Worm (Caenorhabditis elegans) whole organism, young adult: ENCODE measurements around the gene C56C10.4.
A peak's percentile ranks its signal among the peaks of the same experiment; 100 is the strongest.

ENCODE experiments used
- B0261.1 ChIP-seq: sonication (generic microtip); optimal IDR thresholded peaks from 2 replicates; lab custom pipeline; 2016; ENCODE audit warnings: mild to moderate bottlenecking, missing genetic modification characterization, moderate library complexity, missing compliant biosample characterization
- C06A6.2 ChIP-seq: fragments of 200-800 bp; sonication (Bioruptor generic); conservative IDR thresholded peaks from 2 replicates; pipeline ENCODE4 v1.3.6; 2022; ENCODE audit warnings: missing genetic modification characterization, missing compliant biosample characterization
- C17E4.6 ChIP-seq: fragments of 200-800 bp; sonication (Bioruptor generic); IDR thresholded peaks from 2 replicates; pipeline ENCODE4 v1.3.6; 2022; ENCODE audit warnings: missing genetic modification reagents, missing genetic modification characterization, missing compliant biosample characterization
- D2030.7 ChIP-seq: fragments of 200-800 bp; sonication (Bioruptor generic); IDR thresholded peaks from 2 replicates; pipeline ENCODE4 v1.3.6; 2022; ENCODE audit warnings: missing genetic modification reagents, missing genetic modification characterization, missing compliant biosample characterization
- F10E7.11 ChIP-seq: sonication (generic microtip); optimal IDR thresholded peaks from 2 replicates; lab custom pipeline; 2017; ENCODE audit warnings: mild to moderate bottlenecking, missing genetic modification characterization, moderate library complexity, missing compliant biosample characterization
- F23B12.7 ChIP-seq: sonication (generic microtip); optimal IDR thresholded peaks from 2 replicates; lab custom pipeline; 2017; ENCODE audit warnings: missing genetic modification characterization, mild to moderate bottlenecking, missing compliant biosample characterization, antibody characterized with exemption, moderate library complexity; ENCODE audit not compliant: insufficient read depth
- F33H1.4 ChIP-seq: fragments of 200-800 bp; sonication (Bioruptor generic); IDR thresholded peaks from 2 replicates; pipeline ENCODE4 v1.3.6; 2022; ENCODE audit warnings: missing genetic modification reagents, missing genetic modification characterization, missing compliant biosample characterization
- F37B4.10 ChIP-seq: fragments of 200-800 bp; sonication (Bioruptor generic); IDR thresholded peaks from 2 replicates; pipeline ENCODE4 v1.3.6; 2022; ENCODE audit warnings: missing genetic modification characterization, missing compliant biosample characterization
- F39B2.1 ChIP-seq: fragments of 200-800 bp; sonication (Bioruptor generic); IDR thresholded peaks from 2 replicates; pipeline ENCODE4 v1.3.6; 2022; ENCODE audit warnings: missing genetic modification reagents, missing genetic modification characterization, missing compliant biosample characterization
- F55B11.4 ChIP-seq: sonication (generic microtip); optimal IDR thresholded peaks from 2 replicates; lab custom pipeline; 2016; ENCODE audit warnings: missing compliant biosample characterization, missing genetic modification characterization, borderline replicate concordance; ENCODE audit not compliant: insufficient read depth
- F57C9.4 ChIP-seq: sonication (generic microtip); optimal IDR thresholded peaks from 2 replicates; lab custom pipeline; 2017; ENCODE audit warnings: mild to moderate bottlenecking, missing genetic modification characterization, missing compliant biosample characterization
- T26A5.8 ChIP-seq: sonication (generic microtip); optimal IDR thresholded peaks from 2 replicates; lab custom pipeline; 2016; ENCODE audit warnings: missing genetic modification characterization, missing compliant biosample characterization
- Y79H2A.3 ChIP-seq: fragments of 200-800 bp; sonication (Bioruptor generic); conservative IDR thresholded peaks from 2 replicates; pipeline ENCODE4 v1.3.6; 2022; ENCODE audit warnings: missing genetic modification reagents, missing genetic modification characterization, missing compliant biosample characterization
- akir-1 ChIP-seq: fragments of 200-800 bp; sonication (Bioruptor generic); optimal IDR thresholded peaks from 2 replicates; lab custom pipeline; 2018; ENCODE audit warnings: mild to moderate bottlenecking, missing genetic modification characterization, moderate library complexity, missing compliant biosample characterization
- ama-1 ChIP-seq, 3 experiments: fragments of 150-350 bp in 1 of 3; sonication (generic microtip) in 2 of 3; optimal IDR thresholded peaks; 2 replicates each; lab custom pipeline; 2014 to 2018; ENCODE audit warnings: missing biosample characterization in 2 of 3, missing genetic modification characterization in 2 of 3, missing genetic modification reagents in 2 of 3
- aptf-2 ChIP-seq: fragments of 200-800 bp; sonication (Bioruptor generic); conservative IDR thresholded peaks from 2 replicates; pipeline ENCODE4 v1.3.6; 2022; ENCODE audit warnings: missing genetic modification reagents, missing genetic modification characterization, missing compliant biosample characterization
- athp-1 ChIP-seq: sonication (generic microtip); optimal IDR thresholded peaks from 2 replicates; lab custom pipeline; 2017; ENCODE audit warnings: mild to moderate bottlenecking, missing genetic modification characterization, missing compliant biosample characterization
- attf-3 ChIP-seq: fragments of 200-800 bp; sonication (Bioruptor generic); conservative IDR thresholded peaks from 2 replicates; pipeline ENCODE4 v1.3.6; 2022; ENCODE audit warnings: missing genetic modification reagents, missing genetic modification characterization, missing compliant biosample characterization
- attf-5 ChIP-seq: fragments of 200-800 bp; sonication (Bioruptor generic); optimal IDR thresholded peaks from 2 replicates; lab custom pipeline; 2018; ENCODE audit warnings: mild to moderate bottlenecking, missing genetic modification characterization, missing compliant biosample characterization
- bed-1 ChIP-seq: fragments of 200-800 bp; sonication (Bioruptor generic); IDR thresholded peaks from 2 replicates; pipeline ENCODE4 v1.3.6; 2022; ENCODE audit warnings: missing genetic modification reagents, missing genetic modification characterization, missing compliant biosample characterization
- bed-2 ChIP-seq: fragments of 200-800 bp; sonication (Bioruptor generic); IDR thresholded peaks from 2 replicates; pipeline ENCODE4 v1.3.6; 2022; ENCODE audit warnings: missing genetic modification reagents, missing genetic modification characterization, missing compliant biosample characterization
- ceh-100 ChIP-seq: fragments of 200-800 bp; sonication (Bioruptor generic); IDR thresholded peaks from 2 replicates; pipeline ENCODE4 v1.3.6; 2022; ENCODE audit warnings: missing genetic modification reagents, missing genetic modification characterization, missing compliant biosample characterization
- ceh-58 ChIP-seq: fragments of 200-800 bp; sonication (Bioruptor generic); IDR thresholded peaks from 2 replicates; pipeline ENCODE4 v1.3.6; 2022; ENCODE audit warnings: missing genetic modification characterization, missing compliant biosample characterization
- ceh-79 ChIP-seq: sonication (generic microtip); optimal IDR thresholded peaks from 2 replicates; lab custom pipeline; 2017; ENCODE audit warnings: mild to moderate bottlenecking, missing genetic modification characterization, missing compliant biosample characterization
- dpff-1 ChIP-seq: sonication (generic microtip); optimal IDR thresholded peaks from 2 replicates; lab custom pipeline; 2017; ENCODE audit warnings: mild to moderate bottlenecking, missing genetic modification characterization, missing compliant biosample characterization
- egl-44 ChIP-seq: fragments of 200-800 bp; sonication (Bioruptor generic); IDR thresholded peaks from 2 replicates; pipeline ENCODE4 v1.3.6; 2022; ENCODE audit warnings: missing genetic modification reagents, missing genetic modification characterization, missing compliant biosample characterization
- egrh-3 ChIP-seq: fragments of 200-800 bp; sonication (Bioruptor generic); IDR thresholded peaks from 2 replicates; pipeline ENCODE4 v1.3.6; 2022; ENCODE audit warnings: missing genetic modification reagents, missing genetic modification characterization, missing compliant biosample characterization
- ets-4 ChIP-seq: fragments of 200-800 bp; sonication (Bioruptor generic); optimal IDR thresholded peaks from 2 replicates; lab custom pipeline; 2018; ENCODE audit warnings: mild to moderate bottlenecking, missing genetic modification characterization, missing compliant biosample characterization
- him-1 ChIP-seq: sonication (generic microtip); optimal IDR thresholded peaks from 2 replicates; lab custom pipeline; 2016; ENCODE audit warnings: missing genotype, missing genetic modification reagents, missing genetic modification characterization, missing compliant biosample characterization
- hlh-12 ChIP-seq: sonication (generic microtip); optimal IDR thresholded peaks from 2 replicates; lab custom pipeline; 2016; ENCODE audit warnings: missing genetic modification characterization, missing compliant biosample characterization
- hlh-26 ChIP-seq: fragments of 200-800 bp; sonication (Bioruptor generic); conservative IDR thresholded peaks from 2 replicates; pipeline ENCODE4 v1.3.6; 2022; ENCODE audit warnings: missing genetic modification reagents, missing genetic modification characterization, missing compliant biosample characterization
- hmg-20 ChIP-seq: fragments of 200-800 bp; sonication (Bioruptor generic); IDR thresholded peaks from 2 replicates; pipeline ENCODE4 v1.3.6; 2022; ENCODE audit warnings: missing genetic modification reagents, missing genetic modification characterization, missing compliant biosample characterization
- lin-26 ChIP-seq: fragments of 200-800 bp; sonication (Bioruptor generic); IDR thresholded peaks from 2 replicates; pipeline ENCODE4 v1.3.6; 2022; ENCODE audit warnings: missing genetic modification reagents, missing genetic modification characterization, missing compliant biosample characterization
- lin-54 ChIP-seq: fragments of 200-800 bp; sonication (Bioruptor generic); optimal IDR thresholded peaks from 2 replicates; lab custom pipeline; 2018; ENCODE audit warnings: mild to moderate bottlenecking, missing genetic modification characterization, missing compliant biosample characterization
- lir-1 ChIP-seq: fragments of 200-800 bp; sonication (Bioruptor generic); conservative IDR thresholded peaks from 2 replicates; pipeline ENCODE4 v1.3.6; 2022; ENCODE audit warnings: missing genetic modification reagents, missing genetic modification characterization, missing compliant biosample characterization
- madf-3 ChIP-seq: fragments of 200-800 bp; sonication (Bioruptor generic); IDR thresholded peaks from 2 replicates; pipeline ENCODE4 v1.3.6; 2022; ENCODE audit warnings: missing genetic modification reagents, missing genetic modification characterization, missing compliant biosample characterization
- mcd-1 ChIP-seq: fragments of 200-800 bp; sonication (Bioruptor generic); IDR thresholded peaks from 2 replicates; pipeline ENCODE4 v1.3.6; 2022; ENCODE audit warnings: missing genetic modification reagents, missing genetic modification characterization, missing compliant biosample characterization
- nfya-1 ChIP-seq: sonication (generic microtip); optimal IDR thresholded peaks from 2 replicates; lab custom pipeline; 2017; ENCODE audit warnings: antibody characterized with exemption, missing compliant biosample characterization, missing genetic modification characterization, borderline replicate concordance; ENCODE audit not compliant: insufficient read depth
- nhr-120 ChIP-seq: fragments of 200-800 bp; sonication (Bioruptor generic); IDR thresholded peaks from 2 replicates; pipeline ENCODE4 v1.3.6; 2022; ENCODE audit warnings: missing genetic modification characterization, missing compliant biosample characterization
- pbrm-1 ChIP-seq: fragments of 200-800 bp; sonication (Bioruptor generic); IDR thresholded peaks from 2 replicates; pipeline ENCODE4 v1.3.6; 2022; ENCODE audit warnings: missing genetic modification reagents, missing genetic modification characterization, missing compliant biosample characterization
- pha-4 ChIP-seq: fragments of 150-350 bp; sonication (generic microtip); optimal IDR thresholded peaks from 2 replicates; lab custom pipeline; 2014; ENCODE audit warnings: missing biosample characterization, missing genetic modification reagents, missing genetic modification characterization
- sdz-38 ChIP-seq: sonication (generic microtip); optimal IDR thresholded peaks from 2 replicates; lab custom pipeline; 2016; ENCODE audit warnings: missing genotype, missing genetic modification characterization, missing compliant biosample characterization
- snpc-4 ChIP-seq, 5 experiments: fragments of 150-350 bp in 1 of 5; sonication (generic microtip) in 4 of 5; optimal IDR thresholded peaks; 2 replicates each; lab custom pipeline; 2014 to 2018; ENCODE audit warnings: missing genetic modification characterization in 5 of 5, missing biosample characterization in 3 of 5, antibody characterized with exemption in 2 of 5, mild to moderate bottlenecking in 2 of 5, missing compliant biosample characterization in 2 of 5, missing genotype in 2 of 5, moderate library complexity in 2 of 5, missing genetic modification reagents in 1 of 5
- sptf-2 ChIP-seq: fragments of 200-800 bp; sonication (Bioruptor generic); optimal IDR thresholded peaks from 2 replicates; lab custom pipeline; 2018; ENCODE audit warnings: mild to moderate bottlenecking, missing genetic modification characterization, missing compliant biosample characterization
- xnd-1 ChIP-seq: sonication (generic microtip); optimal IDR thresholded peaks from 2 replicates; lab custom pipeline; 2016; ENCODE audit warnings: missing genotype, missing genetic modification reagents, missing genetic modification characterization, missing compliant biosample characterization
- ztf-18 ChIP-seq: sonication (generic microtip); optimal IDR thresholded peaks from 2 replicates; lab custom pipeline; 2016; ENCODE audit warnings: missing genotype, mild to moderate bottlenecking, missing genetic modification characterization, missing compliant biosample characterization
- ztf-3 ChIP-seq: fragments of 200-800 bp; sonication (Bioruptor generic); optimal IDR thresholded peaks from 2 replicates; lab custom pipeline; 2018; ENCODE audit warnings: mild to moderate bottlenecking, missing genetic modification characterization, missing compliant biosample characterization

Gene C56C10.4

ce11 chrII:6587264-6587870, 4.5 kb downstream of the C56C10.4 start, which contains the start of gene C56C10.7 (continued):
- peak; percentile 38 for TF ChIP-seq xnd-1 (tag; lab: Kevin White, UChicago)
- TF ChIP-seq ztf-18 (tag; lab: Kevin White, UChicago), result peak; percentile 24
- peak; percentile 94 for TF ChIP-seq madf-3 (GFP tag; lab: Robert Waterston, UW)
- TF ChIP-seq akir-1 (GFP tag; lab: Kevin White, UChicago), result no peak
- peak; percentile 91 for TF ChIP-seq F39B2.1 (GFP tag; lab: Robert Waterston, UW)
- TF ChIP-seq nhr-120 (GFP tag; lab: Robert Waterston, UW), result no peak
- TF ChIP-seq F37B4.10 (GFP tag; lab: Robert Waterston, UW), result no peak
- no peak for TF ChIP-seq hlh-12
- no peak for TF ChIP-seq Y79H2A.3 (GFP tag; lab: Robert Waterston, UW)
- TF ChIP-seq sdz-38 (tag; lab: Kevin White, UChicago), result no peak
- TF ChIP-seq dpff-1 (tag; lab: Kevin White, UChicago), result peak; percentile 34
- TF ChIP-seq lir-1 (GFP tag; lab: Robert Waterston, UW), result 0 out of 2 replicates have a peak, but pooled peaks have one; percentile 30
- TF ChIP-seq snpc-4 (GFP tag; optimal IDR thresholded peaks at IDR 0.05; lab: Kevin White, UChicago), result peak; percentile 44
- peak in 2 of 4 experiments; percentile 30 to 61 for TF ChIP-seq snpc-4 (tag; optimal IDR thresholded peaks at IDR 0.05; lab: Kevin White, UChicago)
- peak; percentile 53 for TF ChIP-seq F10E7.11 (tag; lab: Kevin White, UChicago)
- TF ChIP-seq ceh-58, result peak; percentile 76; the same call in 1 of the 2 replicates
- peak; percentile 44 for TF ChIP-seq mcd-1 (GFP tag; lab: Robert Waterston, UW)
- 0 out of 2 replicates have a peak, but pooled peaks have one; percentile 23 for TF ChIP-seq hmg-20
- TF ChIP-seq lin-26 (GFP tag; lab: Robert Waterston, UW), result peak; percentile 83
- no peak for TF ChIP-seq bed-2 (GFP tag; lab: Robert Waterston, UW)
- TF ChIP-seq pbrm-1 (GFP tag; lab: Robert Waterston, UW), result peak; percentile 72; the same call in 1 of the 2 replicates
- TF ChIP-seq aptf-2 (GFP tag; lab: Robert Waterston, UW), result no peak
- peak; percentile 62; the same call in 1 of the 2 replicates for TF ChIP-seq C17E4.6 (GFP tag; lab: Robert Waterston, UW)
- peak; percentile 68; the same call in 1 of the 2 replicates for TF ChIP-seq bed-1 (GFP tag; lab: Robert Waterston, UW)
- TF ChIP-seq egl-44 (GFP tag; lab: Robert Waterston, UW), result peak; percentile 43
- TF ChIP-seq F57C9.4 (tag; lab: Kevin White, UChicago), result no peak
- TF ChIP-seq athp-1 (tag; lab: Kevin White, UChicago), result peak; percentile 76
- no peak for TF ChIP-seq ztf-3 (GFP tag; lab: Kevin White, UChicago)
- TF ChIP-seq C06A6.2 (GFP tag; lab: Robert Waterston, UW), result no peak
- no peak for TF ChIP-seq nfya-1
- peak; percentile 30; the same call in 1 of the 2 replicates for TF ChIP-seq F33H1.4 (GFP tag; lab: Robert Waterston, UW)
- TF ChIP-seq attf-5 (GFP tag; lab: Kevin White, UChicago), result no peak
- TF ChIP-seq pha-4, result no peak
- TF ChIP-seq B0261.1 (tag; lab: Kevin White, UChicago), result peak; percentile 8
- no peak for TF ChIP-seq ets-4 (GFP tag; lab: Kevin White, UChicago)
- TF ChIP-seq ceh-100 (GFP tag; lab: Robert Waterston, UW), result peak; percentile 63
- peak; percentile 3 for TF ChIP-seq ceh-79 (tag; lab: Kevin White, UChicago)
- TF ChIP-seq hlh-26 (GFP tag; lab: Robert Waterston, UW), result no peak
- no peak for TF ChIP-seq ama-1 (optimal IDR thresholded peaks at IDR 0.05; lab: Kevin White, UChicago)
- TF ChIP-seq ama-1 (GFP tag; optimal IDR thresholded peaks at IDR 0.05; lab: Kevin White, UChicago), result peak in 1 of 2 experiments; percentile 62
- TF ChIP-seq attf-3 (GFP tag; lab: Robert Waterston, UW), result no peak
- TF ChIP-seq T26A5.8 (tag; lab: Kevin White, UChicago), result no peak
- peak; percentile 79 for TF ChIP-seq lin-54
- no peak for TF ChIP-seq F55B11.4 (tag; lab: Kevin White, UChicago)
- TF ChIP-seq sptf-2 (GFP tag; lab: Kevin White, UChicago), result no peak
- peak; percentile 36; the same call in 1 of the 2 replicates for TF ChIP-seq D2030.7 (GFP tag; lab: Robert Waterston, UW)
- no peak for TF ChIP-seq F23B12.7 (tag; lab: Kevin White, UChicago)
- no peak for TF ChIP-seq egrh-3 (GFP tag; lab: Robert Waterston, UW)
- TF ChIP-seq him-1 (tag; lab: Kevin White, UChicago), result peak; percentile 19
